Fruit fly (Drosophila melanogaster): ENCODE results near the gene CG8750.

The CG8750 gene

dm6 chr3L:13865484-13865883 is 22.7 kb upstream of the CG8750 start (continued):
- TF ChIP-seq Taf1 (GFP tag; IDR thresholded peaks at IDR 0.05) (no peak), CG15514 (GFP tag; optimal IDR thresholded peaks at IDR 0.05) (no peak), CG11398 (GFP tag; optimal IDR thresholded peaks at IDR 0.05) (peak; percentile 56), CG17912 (GFP tag; optimal IDR thresholded peaks at IDR 0.05) (peak; percentile 86), CG32767 (GFP tag; IDR thresholded peaks at IDR 0.05) (no peak), Doc3 (GFP tag; IDR thresholded peaks at IDR 0.05; ENCODE audit: partially characterized antibody) (no peak), CG12155 (GFP tag; optimal IDR thresholded peaks at IDR 0.05) (no peak), slou (GFP tag; optimal IDR thresholded peaks at IDR 0.05) (no peak), pita (GFP tag; optimal IDR thresholded peaks at IDR 0.05) (no peak), unpg (GFP tag; optimal IDR thresholded peaks at IDR 0.05) (peak; percentile 82), CG18619 (GFP tag; optimal IDR thresholded peaks at IDR 0.05) (peak; percentile 59), croc (GFP tag; conservative IDR thresholded peaks at IDR 0.05) (no peak), Usf (GFP tag; optimal IDR thresholded peaks at IDR 0.05) (peak; percentile 19), grau (tag; optimal IDR thresholded peaks at IDR 0.05) (peak; percentile 60), zen (tag; optimal IDR thresholded peaks at IDR 0.05) (peak; percentile 66), abd-A (tag; optimal IDR thresholded peaks at IDR 0.05) (no peak), dm (GFP tag; optimal IDR thresholded peaks at IDR 0.05) (peak; percentile 10), CG33213 (GFP tag; optimal IDR thresholded peaks at IDR 0.05) (peak; percentile 24), CG7786 (GFP tag; optimal IDR thresholded peaks at IDR 0.05) (no peak), toy (GFP tag; IDR thresholded peaks at IDR 0.05) (no peak), CG14441 (GFP tag; IDR thresholded peaks at IDR 0.05) (no peak), ci (GFP tag; IDR thresholded peaks at IDR 0.05) (no peak), gro (GFP tag; optimal IDR thresholded peaks at IDR 0.05) (no peak), Aef1 (GFP tag; IDR thresholded peaks at IDR 0.05) (no peak), run (tag; optimal IDR thresholded peaks at IDR 0.05) (peak; percentile 59), ranshi (GFP tag; IDR thresholded peaks at IDR 0.05) (no peak), chinmo (GFP tag; IDR thresholded peaks at IDR 0.05; ENCODE audit: partially characterized antibody) (no peak), fd102C (GFP tag; optimal IDR thresholded peaks at IDR 0.05) (peak; percentile 88), TFAM (GFP tag; optimal IDR thresholded peaks at IDR 0.05) (peak; percentile 86), pum (GFP tag; optimal IDR thresholded peaks at IDR 0.05) (no peak), CG13424 (tag; optimal IDR thresholded peaks at IDR 0.05) (peak; percentile 77), CG3838 (GFP tag; optimal IDR thresholded peaks at IDR 0.05) (peak; percentile 19), Six4 (GFP tag; optimal IDR thresholded peaks at IDR 0.05) (peak; percentile 28), lilli (GFP tag; optimal IDR thresholded peaks at IDR 0.05) (peak; percentile 5), Dll (GFP tag; IDR thresholded peaks at IDR 0.05; ENCODE audit: partially characterized antibody) (no peak), CG6683 (GFP tag; optimal IDR thresholded peaks at IDR 0.05) (peak; percentile 10), crc (GFP tag; optimal IDR thresholded peaks at IDR 0.05) (peak; percentile 26), lmd (GFP tag; IDR thresholded peaks at IDR 0.05) (no peak), Max (GFP tag; optimal IDR thresholded peaks at IDR 0.05) (peak; percentile 49), Xbp1 (GFP tag; optimal IDR thresholded peaks at IDR 0.05) (no peak), Jarid2 (GFP tag; optimal IDR thresholded peaks at IDR 0.05) (peak; percentile 59), CG7745 (tag; optimal IDR thresholded peaks at IDR 0.05) (no peak), CG13624 (GFP tag; optimal IDR thresholded peaks at IDR 0.05) (no peak), lov (optimal IDR thresholded peaks at IDR 0.05) (no peak), lov (GFP tag; IDR thresholded peaks at IDR 0.05) (no peak), Atf-2 (GFP tag; optimal IDR thresholded peaks at IDR 0.05) (peak; percentile 43), CG15269 (tag; optimal IDR thresholded peaks at IDR 0.05) (peak; percentile 63), CG11723 (GFP tag; optimal IDR thresholded peaks at IDR 0.05) (peak; percentile 66), CG8290 (GFP tag; optimal IDR thresholded peaks at IDR 0.05) (peak; percentile 61), CG8290 (tag; optimal IDR thresholded peaks at IDR 0.05) (peak; percentile 64 to 88), sna (GFP tag; IDR thresholded peaks at IDR 0.05; ENCODE audit: partially characterized antibody) (no peak), Fer3 (tag; optimal IDR thresholded peaks at IDR 0.05) (peak; percentile 69)

Data from whole organism, embryonic.